Worm (Caenorhabditis elegans): ENCODE results near the gene fcmt-1.

fcmt-1 gene

ce11 chrII:11675877-11676473 lies 33.4 kb downstream of the fcmt-1 start, which contains the start of the genes trr-1 and C47D12.2 (continued):
- peak; percentile 2 for TF ChIP-seq egl-13 (tag; optimal IDR thresholded peaks at IDR 0.05)
- no peak for TF ChIP-seq aha-1 (tag; optimal IDR thresholded peaks at IDR 0.05)
- no peak for TF ChIP-seq nhr-47 (tag; optimal IDR thresholded peaks at IDR 0.05)
- peak; percentile 81 to 88 (median 87) for TF ChIP-seq dpl-1 (GFP tag; optimal IDR thresholded peaks at IDR 0.05)
- peak; percentile 14 for TF ChIP-seq fkh-4 (tag; optimal IDR thresholded peaks at IDR 0.05; ENCODE audit: borderline replicate concordance)
- peak; percentile 26 for TF ChIP-seq fkh-8 (tag; optimal IDR thresholded peaks at IDR 0.05)
- TF ChIP-seq lin-15B (tag; optimal IDR thresholded peaks at IDR 0.05), result peak; percentile 62
- TF ChIP-seq swsn-7 (tag; optimal IDR thresholded peaks at IDR 0.05), result peak; percentile 68
- TF ChIP-seq ceh-82 (tag; optimal IDR thresholded peaks at IDR 0.05), result peak; percentile 42 to 77 (median 74)
- peak; percentile 59; the same call in 1 of the 2 replicates for TF ChIP-seq grh-1 (GFP tag; IDR thresholded peaks at IDR 0.05)
- TF ChIP-seq snpc-4 (tag; optimal IDR thresholded peaks at IDR 0.05), result no peak
- TF ChIP-seq egl-27 (tag; optimal IDR thresholded peaks at IDR 0.05), result no peak
- TF ChIP-seq C34B4.2 (tag; optimal IDR thresholded peaks at IDR 0.05), result no peak
- TF ChIP-seq fos-1 (tag; optimal IDR thresholded peaks at IDR 0.05), result no peak
- no peak for TF ChIP-seq ceh-88 (GFP tag; IDR thresholded peaks at IDR 0.05)
- no peak for TF ChIP-seq alr-1 (tag; optimal IDR thresholded peaks at IDR 0.05; ENCODE audit: borderline replicate concordance)
- no peak for TF ChIP-seq mef-2 (tag; optimal IDR thresholded peaks at IDR 0.05)
- TF ChIP-seq vab-15 (tag; optimal IDR thresholded peaks at IDR 0.05), result no peak
- peak; percentile 87 for TF ChIP-seq rnt-1 (tag; optimal IDR thresholded peaks at IDR 0.05)
- peak; percentile 68 for TF ChIP-seq nhr-19 (GFP tag; conservative IDR thresholded peaks at IDR 0.05)
- TF ChIP-seq ztf-11 (tag; optimal IDR thresholded peaks at IDR 0.05), result peak in 1 of 2 experiments; percentile 28
- no peak for TF ChIP-seq Y116A8C.19 (tag; optimal IDR thresholded peaks at IDR 0.05; ENCODE audit: borderline replicate concordance)
- TF ChIP-seq nhr-11 (tag; optimal IDR thresholded peaks at IDR 0.05), result no peak
- peak; percentile 79 for TF ChIP-seq xbp-1 (tag; optimal IDR thresholded peaks at IDR 0.05)
- no peak for TF ChIP-seq ceh-63 (GFP tag; optimal IDR thresholded peaks at IDR 0.05)
- TF ChIP-seq pag-3 (tag; optimal IDR thresholded peaks at IDR 0.05; ENCODE audit: borderline replicate concordance, insufficient read depth), result no peak
- TF ChIP-seq fkh-10 (GFP tag; optimal IDR thresholded peaks at IDR 0.05), result no peak
- no peak for TF ChIP-seq ceh-8 (GFP tag; optimal IDR thresholded peaks at IDR 0.05)
- no peak for TF ChIP-seq nhr-237 (tag; optimal IDR thresholded peaks at IDR 0.05)
- TF ChIP-seq pax-3 (tag; optimal IDR thresholded peaks at IDR 0.05), result no peak
- TF ChIP-seq unc-130 (tag; optimal IDR thresholded peaks at IDR 0.05), result peak; percentile 24
- TF ChIP-seq ets-5 (GFP tag; IDR thresholded peaks at IDR 0.05), result no peak
- TF ChIP-seq lin-39 (tag; optimal IDR thresholded peaks at IDR 0.05), result no peak
- TF ChIP-seq jun-1 (tag; optimal IDR thresholded peaks at IDR 0.05), result peak; percentile 44
- TF ChIP-seq lin-13 (GFP tag; optimal IDR thresholded peaks at IDR 0.05), result peak; percentile 39
- no peak for TF ChIP-seq unc-30 (tag; optimal IDR thresholded peaks at IDR 0.05)
- TF ChIP-seq unc-62 (GFP tag; optimal IDR thresholded peaks at IDR 0.05), result no peak
- peak; percentile 82 for TF ChIP-seq C16A3.4 (tag; optimal IDR thresholded peaks at IDR 0.05)
- peak; percentile 48 for TF ChIP-seq unc-86 (tag; optimal IDR thresholded peaks at IDR 0.05)
- TF ChIP-seq blmp-1 (tag; optimal IDR thresholded peaks at IDR 0.05), result no peak

- no peak for TF ChIP-seq nhr-12 (tag; optimal IDR thresholded peaks at IDR 0.05)
- no peak for TF ChIP-seq unc-86 (tag; optimal IDR thresholded peaks at IDR 0.05)
- no peak for TF ChIP-seq tbx-2 (tag; optimal IDR thresholded peaks at IDR 0.05)
- TF ChIP-seq mdl-1 (tag; optimal IDR thresholded peaks at IDR 0.05), result no peak
- no peak for TF ChIP-seq irx-1 (tag; optimal IDR thresholded peaks at IDR 0.05)
- no peak for TF ChIP-seq zag-1 (tag; optimal IDR thresholded peaks at IDR 0.05)
- TF ChIP-seq C16A3.4 (tag; optimal IDR thresholded peaks at IDR 0.05), result no peak
- TF ChIP-seq sox-4 (tag; optimal IDR thresholded peaks at IDR 0.05), result no peak
- peak; percentile 38 for TF ChIP-seq fkh-4 (tag; optimal IDR thresholded peaks at IDR 0.05; ENCODE audit: borderline replicate concordance)
These were observed 50.5 kb downstream of the fcmt-1 start for ce11 chrII:11658854-11659253.

Measured in whole organism, L1 larva.